Worm (Caenorhabditis elegans) whole organism, L3 larva: Measurements from ENCODE around the gene C09G9.1.

Experiments
- ceh-9 ChIP-seq: sonication (generic microtip); optimal IDR thresholded peaks from 2 replicates; lab custom pipeline; 2018; ENCODE audit warnings: missing biosample characterization, missing genetic modification characterization
- daf-12 ChIP-seq: fragments of 150-350 bp; optimal IDR thresholded peaks from 2 replicates; lab custom pipeline; 2014; ENCODE audit warnings: missing biosample characterization, missing genetic modification reagents, missing genetic modification characterization
- egl-27 ChIP-seq: sonication (generic microtip); optimal IDR thresholded peaks from 4 replicates; lab custom pipeline; 2017; ENCODE audit warnings: missing biosample characterization, missing genetic modification reagents, missing genetic modification characterization
- mdl-1 ChIP-seq: fragments of 150-350 bp; optimal IDR thresholded peaks from 2 replicates; lab custom pipeline; 2014; ENCODE audit warnings: missing biosample characterization, missing genetic modification characterization
- nhr-11 ChIP-seq: fragments of 150-350 bp; optimal IDR thresholded peaks from 2 replicates; lab custom pipeline; 2014; ENCODE audit warnings: missing biosample characterization, missing genetic modification characterization
- zag-1 ChIP-seq: fragments of 150-350 bp; optimal IDR thresholded peaks from 2 replicates; lab custom pipeline; 2014; ENCODE audit warnings: missing biosample characterization, missing genetic modification characterization

- no peak for TF ChIP-seq daf-12 (tag; lab: Kevin White, UChicago)
- no peak for TF ChIP-seq mdl-1 (tag; lab: Kevin White, UChicago)
- no peak for TF ChIP-seq egl-27
- TF ChIP-seq ceh-9 (tag; lab: Kevin White, UChicago), result no peak
- no peak for TF ChIP-seq nhr-11 (tag; lab: Kevin White, UChicago)
- TF ChIP-seq zag-1 (tag; lab: Kevin White, UChicago), result no peak
These were observed 44.1 kb downstream of the C09G9.1 start, which contains the start of gene T28C6.5 for ce11 chrIV:8821147-8821546.
